Fruit fly (Drosophila melanogaster): ENCODE data around the gene CecA2.

The CecA2 gene

dm6 chr3R:30200091-30200698 is 11.8 kb upstream of the CecA2 start (continued):
- TF ChIP-seq bbx (GFP tag; IDR thresholded peaks at IDR 0.05; ENCODE audit: partially characterized antibody), result no peak
- peak; percentile 44 for TF ChIP-seq HLH54F (GFP tag; optimal IDR thresholded peaks at IDR 0.05)
- no peak for TF ChIP-seq tin (GFP tag; optimal IDR thresholded peaks at IDR 0.05)
- TF ChIP-seq Trl (optimal IDR thresholded peaks at IDR 0.05), result no peak
- TF ChIP-seq Trl (GFP tag; optimal IDR thresholded peaks at IDR 0.05), result peak; percentile 5
- TF ChIP-seq cwo (GFP tag; optimal IDR thresholded peaks at IDR 0.05), result peak; percentile 82
- no peak for TF ChIP-seq oc (tag; optimal IDR thresholded peaks at IDR 0.05)
- TF ChIP-seq CG10209 (GFP tag; optimal IDR thresholded peaks at IDR 0.05), result peak; percentile 20
- 0 out of 2 replicates have a peak, but pooled peaks have one; percentile 26 for TF ChIP-seq wdn (GFP tag; IDR thresholded peaks at IDR 0.05)
- TF ChIP-seq h (optimal IDR thresholded peaks at IDR 0.05), result no peak
- 0 out of 2 replicates have a peak, but pooled peaks have one; percentile 20 for TF ChIP-seq ranshi (GFP tag; IDR thresholded peaks at IDR 0.05)
- TF ChIP-seq CG12769 (tag; optimal IDR thresholded peaks at IDR 0.05), result peak; percentile 96
- TF ChIP-seq CG18599 (GFP tag; optimal IDR thresholded peaks at IDR 0.05), result peak; percentile 42
- TF ChIP-seq vvl (GFP tag; IDR thresholded peaks at IDR 0.05), result peak; percentile 21; the same call in 1 of the 2 replicates
- TF ChIP-seq fd96Cb (tag; optimal IDR thresholded peaks at IDR 0.05), result peak; percentile 5
- TF ChIP-seq Hey (tag; optimal IDR thresholded peaks at IDR 0.05), result peak; percentile 8
- no peak for TF ChIP-seq CG15073 (GFP tag; optimal IDR thresholded peaks at IDR 0.05)
- peak; percentile 36 for TF ChIP-seq CG11504 (tag; optimal IDR thresholded peaks at IDR 0.05)
- TF ChIP-seq Optix (GFP tag; IDR thresholded peaks at IDR 0.05), result 0 out of 3 replicates have a peak, but pooled peaks have one; percentile 31
- TF ChIP-seq phol (tag; optimal IDR thresholded peaks at IDR 0.05), result peak; percentile 11
- TF ChIP-seq Sox100B (GFP tag; optimal IDR thresholded peaks at IDR 0.05), result peak; percentile 13
- no peak for TF ChIP-seq dati (GFP tag; IDR thresholded peaks at IDR 0.05)
- peak; percentile 34 for TF ChIP-seq gem (tag; optimal IDR thresholded peaks at IDR 0.05)
- no peak for TF ChIP-seq Six4 (GFP tag; optimal IDR thresholded peaks at IDR 0.05)
- peak; percentile 6 for TF ChIP-seq CG15514 (GFP tag; optimal IDR thresholded peaks at IDR 0.05)
- peak in 1 of 2 experiments; percentile 42 for TF ChIP-seq Hr51 (GFP tag; optimal IDR thresholded peaks at IDR 0.05)
- peak; percentile 24 for TF ChIP-seq ems (GFP tag; optimal IDR thresholded peaks at IDR 0.05)
- TF ChIP-seq tx (GFP tag; optimal IDR thresholded peaks at IDR 0.05), result no peak
- TF ChIP-seq Hmr (GFP tag; optimal IDR thresholded peaks at IDR 0.05), result peak; percentile 54
- peak; percentile 5 for TF ChIP-seq CG8924 (tag; optimal IDR thresholded peaks at IDR 0.05)
- no peak for TF ChIP-seq CG30431 (GFP tag; optimal IDR thresholded peaks at IDR 0.05)
- 0 out of 3 replicates have a peak, but pooled peaks have one; percentile 30 for TF ChIP-seq ci (GFP tag; IDR thresholded peaks at IDR 0.05)
- peak; percentile 75 for TF ChIP-seq D19B (GFP tag; optimal IDR thresholded peaks at IDR 0.05)
- TF ChIP-seq ATbp (GFP tag; optimal IDR thresholded peaks at IDR 0.05), result peak; percentile 17
- peak; percentile 6 for TF ChIP-seq CG8388 (GFP tag; optimal IDR thresholded peaks at IDR 0.05)
- peak; percentile 34; the same call in 1 of the 2 replicates for TF ChIP-seq Atf6 (GFP tag; IDR thresholded peaks at IDR 0.05)
- TF ChIP-seq lov (optimal IDR thresholded peaks at IDR 0.05), result no peak
- TF ChIP-seq lov (GFP tag; IDR thresholded peaks at IDR 0.05), result no peak
- TF ChIP-seq CG7987 (GFP tag; optimal IDR thresholded peaks at IDR 0.05), result no peak
- peak; percentile 22 for TF ChIP-seq mirr (GFP tag; optimal IDR thresholded peaks at IDR 0.05)
- TF ChIP-seq zfh2 (GFP tag; optimal IDR thresholded peaks at IDR 0.05), result peak; percentile 11
- peak; percentile 57 for TF ChIP-seq lab (GFP tag; optimal IDR thresholded peaks at IDR 0.05)
- TF ChIP-seq CG17361 (GFP tag; IDR thresholded peaks at IDR 0.05), result peak; percentile 49; the same call in 1 of the 3 replicates

Data from whole organism, embryonic.